Worm (Caenorhabditis elegans): ENCODE data around the gene hlh-8.

Gene hlh-8

DNA sequence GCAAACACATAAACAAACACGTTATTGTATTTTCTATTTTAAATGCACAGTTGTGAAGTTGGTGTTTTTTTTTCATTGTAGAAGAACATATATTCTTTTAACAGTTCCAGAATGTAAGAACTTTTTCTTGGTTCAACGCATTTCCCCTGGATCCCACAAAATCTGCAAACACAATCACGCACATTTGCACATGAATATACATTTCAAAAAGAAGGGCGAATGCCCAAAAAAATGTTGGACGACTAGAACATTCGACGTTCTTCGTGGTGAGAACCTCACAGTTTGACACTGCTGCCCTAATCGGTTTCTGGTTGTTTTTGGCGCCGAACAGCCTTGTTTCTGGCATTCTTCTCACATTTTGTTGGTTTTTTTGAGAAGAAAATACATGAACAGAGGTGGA, 6.7 kb upstream of the hlh-8 start (continued):
- no peak for TF ChIP-seq mxl-3 (GFP tag; optimal IDR thresholded peaks at IDR 0.05)
- TF ChIP-seq ZK546.5 (tag; optimal IDR thresholded peaks at IDR 0.05), result no peak
- no peak for TF ChIP-seq lin-38 (GFP tag; IDR thresholded peaks at IDR 0.05)
- no peak for TF ChIP-seq R02D3.7 (tag; optimal IDR thresholded peaks at IDR 0.05)
- no peak for TF ChIP-seq Y75B8A.6 (GFP tag; IDR thresholded peaks at IDR 0.05)
- peak; percentile 47 for TF ChIP-seq aha-1 (tag)
- TF ChIP-seq egl-27 (tag; optimal IDR thresholded peaks at IDR 0.05), result no peak
- no peak for TF ChIP-seq dmd-6 (GFP tag; IDR thresholded peaks at IDR 0.05)
- TF ChIP-seq F10B5.3 (tag; optimal IDR thresholded peaks at IDR 0.05), result no peak
- TF ChIP-seq dve-1 (tag; optimal IDR thresholded peaks at IDR 0.05; ENCODE audit: insufficient read depth), result peak; percentile 80
- TF ChIP-seq egl-43 (GFP tag; IDR thresholded peaks at IDR 0.05), result no peak
- no peak for TF ChIP-seq nhr-41 (GFP tag; IDR thresholded peaks at IDR 0.05)
- 0 out of 2 replicates have a peak, but pooled peaks have one; percentile 51 for TF ChIP-seq T26A8.4 (GFP tag; IDR thresholded peaks at IDR 0.05)
- no peak for TF ChIP-seq nhr-42 (GFP tag; IDR thresholded peaks at IDR 0.05)
- no peak for TF ChIP-seq hif-1 (tag; optimal IDR thresholded peaks at IDR 0.05)
- no peak for TF ChIP-seq F49E8.2 (tag; optimal IDR thresholded peaks at IDR 0.05; ENCODE audit: borderline replicate concordance)
- no peak for TF ChIP-seq mxl-2 (GFP tag; conservative IDR thresholded peaks at IDR 0.05)
- peak; percentile 70 for TF ChIP-seq hmg-1.1 (GFP tag; IDR thresholded peaks at IDR 0.05)
- TF ChIP-seq Y5F2A.4 (GFP tag; optimal IDR thresholded peaks at IDR 0.05), result no peak
- TF ChIP-seq nhr-237 (tag; optimal IDR thresholded peaks at IDR 0.05), result no peak
- TF ChIP-seq tra-1 (GFP tag; IDR thresholded peaks at IDR 0.05), result no peak
- TF ChIP-seq pha-4 (GFP tag; IDR thresholded peaks at IDR 0.05), result no peak
- peak; percentile 1 for TF ChIP-seq pha-4 (tag; optimal IDR thresholded peaks at IDR 0.05)
- TF ChIP-seq zfp-2 (tag; optimal IDR thresholded peaks at IDR 0.05), result no peak
- no peak for TF ChIP-seq pqm-1 (tag; optimal IDR thresholded peaks at IDR 0.05)
- no peak for TF ChIP-seq madf-9 (GFP tag; conservative IDR thresholded peaks at IDR 0.05)
- no peak for TF ChIP-seq unc-130 (GFP tag; optimal IDR thresholded peaks at IDR 0.05)
- TF ChIP-seq T20F7.1 (GFP tag; optimal IDR thresholded peaks at IDR 0.05), result no peak
- TF ChIP-seq Y105C5A.15 (GFP tag; IDR thresholded peaks at IDR 0.05), result no peak
- TF ChIP-seq skn-1 (tag; optimal IDR thresholded peaks at IDR 0.05), result no peak
- TF ChIP-seq F26F4.8 (GFP tag; conservative IDR thresholded peaks at IDR 0.05), result no peak
- peak; percentile 55 for TF ChIP-seq dpl-1 (GFP tag; optimal IDR thresholded peaks at IDR 0.05)
- TF ChIP-seq arid-1 (GFP tag; conservative IDR thresholded peaks at IDR 0.05), result no peak
- TF ChIP-seq daf-19 (GFP tag; conservative IDR thresholded peaks at IDR 0.05), result no peak
- no peak for TF ChIP-seq spr-1 (tag; optimal IDR thresholded peaks at IDR 0.05)
- TF ChIP-seq ctbp-1 (GFP tag; IDR thresholded peaks at IDR 0.05), result 0 out of 2 replicates have a peak, but pooled peaks have one; percentile 19
- TF ChIP-seq snpc-1.2 (GFP tag; IDR thresholded peaks at IDR 0.05), result no peak
- no peak for TF ChIP-seq dmd-8 (GFP tag; IDR thresholded peaks at IDR 0.05)
- TF ChIP-seq nhr-6 (tag; optimal IDR thresholded peaks at IDR 0.05), result no peak
- TF ChIP-seq ama-1 (optimal IDR thresholded peaks at IDR 0.05), result no peak
- no peak for TF ChIP-seq unc-39 (tag; optimal IDR thresholded peaks at IDR 0.05)
- no peak for TF ChIP-seq zfp-3 (GFP tag; conservative IDR thresholded peaks at IDR 0.05)
- TF ChIP-seq lin-39 (tag; optimal IDR thresholded peaks at IDR 0.05), result no peak
- TF ChIP-seq nhr-77 (tag; optimal IDR thresholded peaks at IDR 0.05), result peak; percentile 26
- no peak for TF ChIP-seq zag-1 (tag; optimal IDR thresholded peaks at IDR 0.05)
- no peak for TF ChIP-seq jun-1 (tag; optimal IDR thresholded peaks at IDR 0.05)
- TF ChIP-seq ceh-44 (GFP tag; IDR thresholded peaks at IDR 0.05), result no peak
- no peak for TF ChIP-seq ces-1 (GFP tag; optimal IDR thresholded peaks at IDR 0.05)
- no peak for TF ChIP-seq F37D6.2 (tag; optimal IDR thresholded peaks at IDR 0.05)
- TF ChIP-seq saeg-2 (GFP tag; IDR thresholded peaks at IDR 0.05), result no peak
- TF ChIP-seq rbr-2 (tag; optimal IDR thresholded peaks at IDR 0.05), result peak; percentile 8
- TF ChIP-seq lin-1 (GFP tag; IDR thresholded peaks at IDR 0.05), result no peak
- no peak for TF ChIP-seq lim-7 (GFP tag; IDR thresholded peaks at IDR 0.05)
